Worm (Caenorhabditis elegans) whole organism, L3 larva: Measurements from ENCODE around the gene mpk-2.
"Not testable (repeated sequence)": the region's sequence is repeated elsewhere in the genome, so short reads cannot be mapped to it uniquely, and the experiment has no call there.

Experiments
- R02D3.7 ChIP-seq: fragments of 150-350 bp; optimal IDR thresholded peaks from 2 replicates; lab custom pipeline; 2014; ENCODE audit warnings: missing biosample characterization, missing genetic modification characterization
- ZK546.5 ChIP-seq: sonication (generic microtip); optimal IDR thresholded peaks from 2 replicates; lab custom pipeline; 2017; ENCODE audit warnings: missing biosample characterization, missing genetic modification characterization
- aly-2 ChIP-seq: fragments of 150-350 bp; optimal IDR thresholded peaks from 2 replicates; lab custom pipeline; 2014; ENCODE audit warnings: missing biosample characterization, missing genetic modification characterization
- ama-1 ChIP-seq: fragments of 150-350 bp; optimal IDR thresholded peaks from 2 replicates; lab custom pipeline; 2018
- ceh-16 ChIP-seq: sonication (generic microtip); optimal IDR thresholded peaks from 2 replicates; lab custom pipeline; 2017; ENCODE audit warnings: missing biosample characterization, missing genetic modification characterization
- ceh-28 ChIP-seq: fragments of 150-350 bp; optimal IDR thresholded peaks from 2 replicates; lab custom pipeline; 2014; ENCODE audit warnings: missing biosample characterization, missing genetic modification reagents, missing genetic modification characterization
- ceh-9 ChIP-seq: sonication (generic microtip); optimal IDR thresholded peaks from 2 replicates; lab custom pipeline; 2018; ENCODE audit warnings: missing biosample characterization, missing genetic modification characterization
- daf-12 ChIP-seq: fragments of 150-350 bp; optimal IDR thresholded peaks from 2 replicates; lab custom pipeline; 2014; ENCODE audit warnings: missing biosample characterization, missing genetic modification reagents, missing genetic modification characterization
- egl-27 ChIP-seq: sonication (generic microtip); optimal IDR thresholded peaks from 4 replicates; lab custom pipeline; 2017; ENCODE audit warnings: missing biosample characterization, missing genetic modification reagents, missing genetic modification characterization
- elt-1 ChIP-seq: fragments of 150-350 bp; optimal IDR thresholded peaks from 2 replicates; lab custom pipeline; 2014; ENCODE audit warnings: missing biosample characterization, missing genetic modification characterization
- elt-2 ChIP-seq: sonication (generic microtip); optimal IDR thresholded peaks from 2 replicates; lab custom pipeline; 2016; ENCODE audit warnings: missing genetic modification reagents, mild to moderate bottlenecking, missing genetic modification characterization, missing compliant biosample characterization
- elt-3 ChIP-seq, 3 experiments: fragments of 150-350 bp in 1 of 3; sonication (generic microtip) in 2 of 3; optimal IDR thresholded peaks; 2 replicates in 2 of 3; 4 replicates in 1 of 3; lab custom pipeline; 2014 to 2017; ENCODE audit warnings: missing biosample characterization in 3 of 3, missing genetic modification characterization in 3 of 3
- fkh-2 ChIP-seq: fragments of 150-350 bp; optimal IDR thresholded peaks from 2 replicates; lab custom pipeline; 2014; ENCODE audit warnings: missing biosample characterization, missing genetic modification reagents, missing genetic modification characterization
- hmg-11 ChIP-seq: sonication (generic microtip); optimal IDR thresholded peaks from 2 replicates; lab custom pipeline; 2016; ENCODE audit warnings: missing genetic modification characterization, missing compliant biosample characterization
- jun-1 ChIP-seq: fragments of 150-350 bp; optimal IDR thresholded peaks from 2 replicates; lab custom pipeline; 2014; ENCODE audit warnings: missing biosample characterization, missing genetic modification reagents, missing genetic modification characterization
- lsy-12 ChIP-seq: sonication (generic microtip); optimal IDR thresholded peaks from 2 replicates; lab custom pipeline; 2016; ENCODE audit warnings: mild to moderate bottlenecking, missing genetic modification characterization, missing compliant biosample characterization
- mml-1 ChIP-seq: fragments of 150-350 bp; sonication (generic microtip); optimal IDR thresholded peaks from 3 replicates; lab custom pipeline; 2014; ENCODE audit warnings: missing biosample characterization, missing genetic modification characterization
- nhr-12 ChIP-seq: fragments of 150-350 bp; optimal IDR thresholded peaks from 2 replicates; lab custom pipeline; 2014; ENCODE audit warnings: missing biosample characterization, missing genetic modification characterization
- nhr-23 ChIP-seq: fragments of 150-350 bp; optimal IDR thresholded peaks from 2 replicates; lab custom pipeline; 2014; ENCODE audit warnings: missing biosample characterization, missing genetic modification reagents, missing genetic modification characterization
- nhr-237 ChIP-seq: fragments of 150-350 bp; optimal IDR thresholded peaks from 2 replicates; lab custom pipeline; 2014; ENCODE audit warnings: missing biosample characterization, missing genetic modification characterization
- nhr-28 ChIP-seq: fragments of 150-350 bp; optimal IDR thresholded peaks from 2 replicates; lab custom pipeline; 2014; ENCODE audit warnings: missing biosample characterization, missing genetic modification characterization
- nhr-43 ChIP-seq: sonication (generic microtip); optimal IDR thresholded peaks from 2 replicates; lab custom pipeline; 2016; ENCODE audit warnings: mild to moderate bottlenecking, missing genetic modification characterization, missing compliant biosample characterization; ENCODE audit not compliant: poor library complexity, severe bottlenecking
- nhr-67 ChIP-seq: fragments of 150-350 bp; optimal IDR thresholded peaks from 2 replicates; lab custom pipeline; 2014; ENCODE audit warnings: missing biosample characterization, missing genetic modification characterization
- nhr-76 ChIP-seq: fragments of 150-350 bp; sonication (generic microtip); optimal IDR thresholded peaks from 5 replicates; lab custom pipeline; 2014; ENCODE audit warnings: missing biosample characterization, missing genetic modification characterization
- nhr-77 ChIP-seq: fragments of 150-350 bp; optimal IDR thresholded peaks from 2 replicates; lab custom pipeline; 2014; ENCODE audit warnings: missing biosample characterization, missing genetic modification characterization
- pha-4 ChIP-seq: fragments of 150-350 bp; optimal IDR thresholded peaks from 2 replicates; lab custom pipeline; 2014; ENCODE audit warnings: missing biosample characterization, missing genetic modification reagents, missing genetic modification characterization
- pqm-1 ChIP-seq: fragments of 150-350 bp; optimal IDR thresholded peaks from 2 replicates; lab custom pipeline; 2017; ENCODE audit warnings: missing biosample characterization, missing genetic modification characterization, inconsistent platforms
- sea-2 ChIP-seq: fragments of 150-350 bp; sonication (generic microtip); optimal IDR thresholded peaks from 4 replicates; lab custom pipeline; 2014; ENCODE audit warnings: missing biosample characterization, missing genetic modification reagents, missing genetic modification characterization
- snpc-4 ChIP-seq: fragments of 150-350 bp; optimal IDR thresholded peaks from 2 replicates; lab custom pipeline; 2014; ENCODE audit warnings: missing biosample characterization, missing genetic modification characterization
- tbx-2 ChIP-seq: sonication (generic microtip); optimal IDR thresholded peaks from 2 replicates; lab custom pipeline; 2016; ENCODE audit warnings: mild to moderate bottlenecking, missing genetic modification characterization, missing compliant biosample characterization
- unc-62 ChIP-seq: fragments of 150-350 bp; sonication (generic microtip); optimal IDR thresholded peaks from 4 replicates; lab custom pipeline; 2014; ENCODE audit warnings: missing biosample characterization, missing genetic modification reagents, missing genetic modification characterization
- zag-1 ChIP-seq: fragments of 150-350 bp; optimal IDR thresholded peaks from 2 replicates; lab custom pipeline; 2014; ENCODE audit warnings: missing biosample characterization, missing genetic modification characterization
- ztf-4 ChIP-seq: fragments of 150-350 bp; optimal IDR thresholded peaks from 2 replicates; lab custom pipeline; 2014; ENCODE audit warnings: missing biosample characterization, missing genetic modification characterization

The mpk-2 gene

DNA sequence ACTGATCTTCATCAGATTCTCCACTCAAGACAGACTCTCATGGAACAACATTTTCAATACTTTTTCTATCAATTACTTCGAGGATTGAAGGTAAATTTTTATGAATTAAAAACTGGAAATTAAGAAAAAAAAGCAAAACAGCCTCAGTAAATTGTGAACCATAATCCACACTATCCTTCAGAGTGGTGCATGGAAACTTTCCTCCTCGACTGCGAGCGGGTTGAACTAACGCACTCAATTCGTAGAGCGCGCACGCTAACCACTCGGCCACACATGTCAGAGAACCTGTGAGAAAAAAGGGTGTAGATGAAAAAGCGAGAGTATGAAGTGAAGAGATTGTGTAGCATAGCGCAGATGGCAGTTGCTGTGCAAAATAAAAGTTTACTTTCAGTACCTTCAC is 1.1 kb downstream of the mpk-2 start (continued):
- TF ChIP-seq sea-2 (GFP tag; lab: Kevin White, UChicago) = no peak
- TF ChIP-seq tbx-2 (tag; lab: Kevin White, UChicago) = peak; percentile 75
- TF ChIP-seq, all 47 proteins: peak for 19

DNA sequence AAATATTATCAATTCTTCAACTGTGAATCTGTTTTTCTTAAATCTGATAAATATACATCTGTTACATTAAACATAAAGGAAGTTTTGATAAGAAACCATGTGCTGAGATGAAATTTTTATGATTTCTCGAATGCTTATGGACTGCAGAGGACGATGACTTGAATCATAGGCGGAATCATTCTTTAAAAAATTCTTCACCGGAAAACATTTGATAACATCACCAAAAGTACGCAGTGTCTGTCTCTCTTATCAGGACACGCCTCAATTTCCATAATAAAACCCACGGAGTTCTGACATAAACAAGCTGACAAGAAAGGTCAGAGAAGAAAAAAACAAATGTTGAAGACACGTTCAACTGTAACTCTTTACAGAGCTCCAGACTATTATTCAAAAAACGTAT is 5.8 kb downstream of the mpk-2 start, which contains the start of gene F09C12.2:
F09C12.2 (plus strand) TSS at position 320 of the 400 bp plus-strand sequence.
- TF ChIP-seq pqm-1 (tag; lab: Kevin White, UChicago) = peak; percentile 38
- no peak for TF ChIP-seq nhr-43 (tag; lab: Kevin White, UChicago)
- no peak for TF ChIP-seq ZK546.5 (tag; lab: Kevin White, UChicago)
- peak; percentile 80 for TF ChIP-seq elt-2
- peak; percentile 36 for TF ChIP-seq jun-1
- peak; percentile 38 for TF ChIP-seq pha-4 (tag; lab: Kevin White, UChicago)

DNA sequence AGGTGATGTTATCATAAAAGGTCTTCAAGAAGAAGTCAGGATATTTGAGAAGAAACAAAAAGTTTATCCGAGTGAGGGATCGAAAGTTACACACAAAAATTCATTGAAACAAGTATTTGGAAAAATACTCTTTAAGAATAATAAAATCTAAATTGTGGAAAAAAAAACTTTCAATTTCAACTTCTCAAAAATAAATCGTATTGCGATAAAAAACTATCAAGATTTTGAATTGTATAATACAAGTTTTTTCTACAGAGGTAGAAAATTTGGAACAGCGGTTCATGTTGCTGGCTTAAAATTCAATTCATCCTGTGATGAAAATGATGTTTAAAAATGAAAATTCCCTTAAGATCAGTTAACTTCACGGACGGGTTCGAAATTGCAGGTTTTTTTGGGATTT is 8.2 kb downstream of the mpk-2 start, which contains the start of gene F09C12.8:
F09C12.8 (plus strand) TSS at position 301 of the 400 bp plus-strand sequence.
- TF ChIP-seq nhr-67 = no peak
- no peak for TF ChIP-seq nhr-76 (tag; lab: Kevin White, UChicago)
- TF ChIP-seq nhr-77 = no peak
- no peak for TF ChIP-seq elt-3 (tag; optimal IDR thresholded peaks at IDR 0.05; lab: Kevin White, UChicago)
- TF ChIP-seq elt-1 (tag; lab: Kevin White, UChicago) = no peak

DNA sequence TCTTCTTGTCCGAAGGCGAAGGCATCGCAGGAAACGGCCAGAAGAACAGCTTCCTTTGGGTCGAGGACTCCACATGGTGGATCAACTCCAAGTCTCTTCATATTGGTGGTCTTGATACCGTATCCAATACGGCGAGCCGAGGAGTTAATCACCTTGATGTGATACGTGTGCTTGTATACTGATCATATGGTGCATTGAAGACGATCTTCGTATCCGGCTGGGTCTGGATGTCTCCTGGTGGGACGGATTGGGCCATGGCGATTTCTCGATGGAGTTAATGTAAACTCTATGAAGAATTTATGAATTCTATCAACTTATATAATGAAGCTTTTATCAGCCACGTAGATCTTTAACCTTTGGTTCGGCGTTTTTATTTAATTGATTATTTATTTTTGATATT is 11.3 kb downstream of the mpk-2 start, which contains the start of gene msp-74:
msp-74 (minus strand) TSS at position 101 of the 400 bp plus-strand sequence.
- not testable (repeated sequence) for TF ChIP-seq nhr-237 (tag; lab: Kevin White, UChicago); unc-62; egl-27 (tag; lab: Kevin White, UChicago)

DNA sequence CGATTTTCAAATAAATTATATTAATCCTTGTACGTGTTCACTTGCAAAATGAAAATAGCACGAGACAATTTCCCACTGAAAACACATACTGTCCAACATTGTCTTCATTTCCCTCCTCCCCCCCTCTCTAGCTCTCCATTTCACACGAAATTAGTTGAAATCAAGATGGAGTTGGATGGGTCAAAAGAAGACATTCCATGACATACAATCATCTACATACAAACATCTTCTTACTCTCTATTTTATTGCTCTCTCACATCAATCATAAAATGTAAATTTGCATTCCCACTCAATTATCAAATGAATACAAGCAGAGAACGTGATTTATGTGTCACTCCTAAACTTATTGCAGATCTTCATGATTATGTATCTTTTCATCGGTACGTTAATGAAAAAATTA is 11.8 kb downstream of the mpk-2 start, which contains the start of gene srsy-1:
srsy-1 (plus strand) TSS at position 301 of the 400 bp plus-strand sequence.
- TF ChIP-seq lsy-12 (tag; lab: Kevin White, UChicago) = no peak
- no peak for TF ChIP-seq nhr-28 (tag; lab: Kevin White, UChicago)
- TF ChIP-seq R02D3.7 (tag; lab: Kevin White, UChicago) = no peak
- no peak for TF ChIP-seq nhr-43 (tag; lab: Kevin White, UChicago)
- TF ChIP-seq mml-1 (tag; lab: Kevin White, UChicago) = no peak

DNA sequence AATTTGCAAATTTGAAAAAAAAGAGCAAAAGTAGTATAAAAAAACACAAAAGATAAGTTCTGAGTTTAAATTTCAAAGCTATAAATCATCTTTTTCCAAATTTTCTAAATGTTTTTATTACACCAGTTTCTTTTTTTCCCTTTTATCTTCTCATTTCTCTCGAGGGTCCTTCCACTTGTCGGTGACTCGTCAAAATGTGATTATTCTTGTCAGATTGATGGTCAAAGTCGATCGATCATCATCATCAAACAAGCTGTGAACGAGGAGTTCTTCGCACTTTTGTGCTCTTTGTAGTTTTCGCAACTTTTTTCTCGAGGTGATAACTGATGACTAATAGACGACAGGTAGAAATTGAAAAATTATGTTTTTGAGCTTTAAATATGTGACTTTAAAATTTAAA is 16.7 kb downstream of the mpk-2 start:
- TF ChIP-seq nhr-237 (tag; lab: Kevin White, UChicago) (no peak), unc-62 (peak; percentile 72), aly-2 (tag; lab: Kevin White, UChicago) (no peak), ama-1 (lab: Kevin White, UChicago) (no peak)

DNA sequence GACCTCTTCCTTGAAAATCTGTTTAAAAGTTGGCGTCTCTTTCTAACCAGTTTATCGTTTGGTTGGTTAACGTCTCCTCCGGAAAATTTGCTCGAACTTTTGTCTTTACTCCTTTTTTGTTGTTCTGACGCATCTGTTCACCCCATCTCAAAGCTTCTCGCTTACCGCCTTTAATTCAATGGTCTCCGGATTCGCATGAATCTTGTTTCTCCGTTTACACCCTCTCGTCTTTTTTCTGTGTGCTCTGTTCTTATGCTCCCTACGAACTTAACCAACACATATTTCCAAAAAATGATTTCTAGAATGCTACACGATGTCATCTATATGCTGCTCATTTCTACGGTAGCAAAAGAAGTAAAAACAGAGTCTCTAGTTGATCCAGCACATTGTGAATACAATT is 26.2 kb downstream of the mpk-2 start, which contains the start of gene lgc-56:
lgc-56 (plus strand) TSS at position 301 of the 400 bp plus-strand sequence.
- TF ChIP-seq elt-1 (tag; lab: Kevin White, UChicago) (no peak), nhr-76 (tag; lab: Kevin White, UChicago) (no peak), nhr-67 (no peak), hmg-11 (tag; lab: Kevin White, UChicago) (no peak)

DNA sequence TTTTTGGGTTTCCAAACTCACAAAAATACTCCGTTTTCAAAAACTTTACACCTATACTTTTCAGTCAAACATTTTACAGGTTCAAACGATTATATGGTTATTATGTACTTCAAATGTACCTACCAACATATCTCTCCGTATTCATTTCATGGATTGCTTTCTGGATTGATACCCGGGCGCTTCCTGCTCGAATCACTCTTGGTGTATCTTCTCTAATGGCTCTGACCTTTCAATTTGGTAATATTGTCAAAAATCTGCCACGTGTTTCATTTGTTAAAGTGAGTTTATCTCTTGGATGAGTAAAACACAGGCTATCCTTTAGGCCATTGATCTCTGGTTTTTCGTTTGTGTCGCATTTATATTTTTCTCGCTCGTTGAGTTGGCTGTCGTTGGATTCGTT is 27.9 kb downstream of the mpk-2 start:
- TF ChIP-seq nhr-76 (tag; lab: Kevin White, UChicago) (no peak), lsy-12 (tag; lab: Kevin White, UChicago) (no peak), ceh-28 (no peak), tbx-2 (tag; lab: Kevin White, UChicago) (no peak), ztf-4 (tag; lab: Kevin White, UChicago) (no peak), nhr-77 (no peak), snpc-4 (tag; lab: Kevin White, UChicago) (no peak), nhr-12 (tag; lab: Kevin White, UChicago) (no peak), fkh-2 (tag; lab: Kevin White, UChicago) (no peak), zag-1 (tag; lab: Kevin White, UChicago) (no peak), ZK546.5 (tag; lab: Kevin White, UChicago) (no peak), daf-12 (tag; lab: Kevin White, UChicago) (no peak), egl-27 (tag; lab: Kevin White, UChicago) (no peak), ceh-16 (tag; lab: Kevin White, UChicago) (no peak), nhr-23 (tag; lab: Kevin White, UChicago) (no peak), ceh-9 (tag; lab: Kevin White, UChicago) (no peak), nhr-67 (no peak)
